Fruit fly (Drosophila melanogaster): ENCODE data around the gene CG33303.

CG33303 gene

DNA sequence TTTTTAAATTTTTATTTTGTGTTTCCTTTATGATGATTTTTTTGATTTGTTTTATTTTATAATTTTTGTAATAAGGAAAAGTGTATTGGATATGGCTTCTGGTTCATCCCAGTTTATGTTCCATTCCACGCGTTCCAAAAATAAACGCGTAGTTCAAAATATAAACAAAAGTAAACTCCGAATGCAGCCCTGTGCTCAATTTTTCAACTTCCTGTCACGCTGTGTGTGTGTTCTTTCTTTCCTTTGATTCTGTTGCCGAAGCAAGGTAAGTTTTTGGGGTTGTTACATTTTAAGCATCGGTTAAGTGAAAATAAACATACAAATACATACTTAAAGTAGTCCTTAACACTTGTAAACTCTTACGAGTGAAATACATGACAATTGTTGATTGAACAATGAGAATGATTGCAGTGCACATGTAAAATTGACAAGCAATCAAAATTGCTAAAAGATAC is 32.6 kb upstream of the CG33303 start, which contains the start of the genes Ip259 and RpS27A (continued):
- peak; percentile 7 for TF ChIP-seq CG5245 (GFP tag; optimal IDR thresholded peaks at IDR 0.05)
- TF ChIP-seq danr (GFP tag; IDR thresholded peaks at IDR 0.05) = peak; percentile 40; the same call in 1 of the 2 replicates
- TF ChIP-seq Six4 (GFP tag; optimal IDR thresholded peaks at IDR 0.05) = peak; percentile 7
- peak; percentile 16; the same call in 1 of the 2 replicates for TF ChIP-seq Bgb (GFP tag; IDR thresholded peaks at IDR 0.05; ENCODE audit: partially characterized antibody)
- TF ChIP-seq Gsc (GFP tag; IDR thresholded peaks at IDR 0.05) = no peak
- TF ChIP-seq CG13287 (GFP tag; IDR thresholded peaks at IDR 0.05; ENCODE audit: partially characterized antibody) = no peak; the same call in 1 of the 2 replicates
- no peak for TF ChIP-seq Lim3 (GFP tag; IDR thresholded peaks at IDR 0.05)
- 0 out of 2 replicates have a peak, but pooled peaks have one; percentile 5 for TF ChIP-seq Drgx (GFP tag; IDR thresholded peaks at IDR 0.05)
- TF ChIP-seq slou (GFP tag; optimal IDR thresholded peaks at IDR 0.05) = peak; percentile 77
- TF ChIP-seq lilli (GFP tag; optimal IDR thresholded peaks at IDR 0.05) = peak; percentile 48
- peak; percentile 99 for TF ChIP-seq CG30020 (tag; optimal IDR thresholded peaks at IDR 0.05)
- no peak for TF ChIP-seq hbn (GFP tag; IDR thresholded peaks at IDR 0.05; ENCODE audit: partially characterized antibody)
- TF ChIP-seq CG10543 (GFP tag; optimal IDR thresholded peaks at IDR 0.05) = peak; percentile 67

DNA sequence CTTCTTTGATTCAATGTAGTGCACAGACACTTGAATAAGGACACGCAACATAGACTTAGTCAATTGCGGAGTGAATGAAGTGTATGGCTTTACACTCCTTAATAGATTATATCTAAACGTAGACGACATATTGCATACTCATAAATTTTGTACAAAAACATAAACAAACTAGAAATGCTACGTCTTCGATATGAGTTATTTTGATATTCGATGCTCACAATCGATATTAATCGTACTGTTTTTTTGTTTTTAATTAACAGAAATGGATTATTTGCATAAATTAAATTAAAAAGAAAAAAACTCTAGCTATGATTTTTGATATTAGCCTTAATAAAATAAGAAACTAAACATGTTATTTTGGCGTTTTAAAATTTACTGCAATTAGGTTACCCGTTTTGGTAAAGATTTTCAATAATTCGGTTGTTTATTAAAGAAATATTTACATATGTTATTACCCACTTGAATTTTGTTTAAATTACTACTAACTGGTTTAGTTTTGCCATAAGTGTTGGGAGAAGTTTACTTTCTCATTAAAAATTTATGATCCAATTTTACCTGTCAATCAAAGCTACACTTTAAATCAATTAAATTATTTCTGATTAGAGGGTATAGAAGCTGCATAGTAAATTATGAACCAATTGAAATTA is 29.6 kb upstream of the CG33303 start, which contains the start of the genes CG17768, LSm-4 and Ir31a:
CG17768 (minus strand) TSS at position 196 of the 647 bp plus-strand sequence.
LSm-4 (minus strand) TSS at position 196 of the 647 bp plus-strand sequence.
Ir31a (plus strand) TSS at position 558 of the 647 bp plus-strand sequence.
- 0 out of 3 replicates have a peak, but pooled peaks have one; percentile 59 for TF ChIP-seq mld (GFP tag; IDR thresholded peaks at IDR 0.05; ENCODE audit: partially characterized antibody)
- TF ChIP-seq CG33213 (GFP tag; optimal IDR thresholded peaks at IDR 0.05) = no peak
- no peak for TF ChIP-seq CG16863 (GFP tag; optimal IDR thresholded peaks at IDR 0.05)
- TF ChIP-seq phol (tag; optimal IDR thresholded peaks at IDR 0.05) = peak; percentile 11
- TF ChIP-seq Sry-δ (GFP tag; optimal IDR thresholded peaks at IDR 0.05) = peak; percentile 72
- peak; percentile 22 for TF ChIP-seq sens (GFP tag)
- TF ChIP-seq hb (GFP tag; IDR thresholded peaks at IDR 0.05; ENCODE audit: partially characterized antibody) = peak; percentile 68
- TF ChIP-seq HLH4C (GFP tag; IDR thresholded peaks at IDR 0.05; ENCODE audit: partially characterized antibody) = peak; percentile 70
- TF ChIP-seq BEAF-32 (GFP tag; optimal IDR thresholded peaks at IDR 0.05) = peak; percentile 73
- TF ChIP-seq cad (GFP tag; optimal IDR thresholded peaks at IDR 0.05) = no peak
- no peak for TF ChIP-seq ttk (GFP tag; IDR thresholded peaks at IDR 0.05)
- no peak for TF ChIP-seq Ptx1 (GFP tag; IDR thresholded peaks at IDR 0.05)
- no peak for TF ChIP-seq Hr78 (GFP tag; optimal IDR thresholded peaks at IDR 0.05)
- TF ChIP-seq CG30020 (tag; optimal IDR thresholded peaks at IDR 0.05) = peak; percentile 91
- TF ChIP-seq CG2129 (GFP tag; IDR thresholded peaks at IDR 0.05; ENCODE audit: partially characterized antibody) = peak; percentile 66; the same call in 1 of the 2 replicates
- TF ChIP-seq MESR4 (GFP tag; optimal IDR thresholded peaks at IDR 0.05) = peak; percentile 42
- TF ChIP-seq sob (GFP tag; IDR thresholded peaks at IDR 0.05) = no peak
- TF ChIP-seq CG1529 (GFP tag; optimal IDR thresholded peaks at IDR 0.05) = no peak
- no peak for TF ChIP-seq CG11723 (GFP tag; optimal IDR thresholded peaks at IDR 0.05)
- TF ChIP-seq E2f2 (GFP tag; IDR thresholded peaks at IDR 0.05) = peak; percentile 19; the same call in 1 of the 2 replicates
- TF ChIP-seq tna (GFP tag; IDR thresholded peaks at IDR 0.05; ENCODE audit: partially characterized antibody) = peak; percentile 45; the same call in 1 of the 2 replicates
- peak; percentile 85 for TF ChIP-seq CG34224 (GFP tag; IDR thresholded peaks at IDR 0.05; ENCODE audit: partially characterized antibody)
- TF ChIP-seq fu2 (GFP tag; optimal IDR thresholded peaks at IDR 0.05) = no peak
- no peak for TF ChIP-seq Gsc (GFP tag; IDR thresholded peaks at IDR 0.05)
- TF ChIP-seq ems (GFP tag; optimal IDR thresholded peaks at IDR 0.05) = no peak
- TF ChIP-seq row (GFP tag; IDR thresholded peaks at IDR 0.05) = peak; percentile 54
- TF ChIP-seq CG2116 (GFP tag; optimal IDR thresholded peaks at IDR 0.05) = peak; percentile 26
- TF ChIP-seq inv (GFP tag; IDR thresholded peaks at IDR 0.05; ENCODE audit: partially characterized antibody) = peak; percentile 60
- peak; percentile 1 for TF ChIP-seq CG10267 (tag; optimal IDR thresholded peaks at IDR 0.05)
- TF ChIP-seq zen2 (GFP tag; IDR thresholded peaks at IDR 0.05; ENCODE audit: partially characterized antibody) = peak; percentile 46; the same call in 1 of the 3 replicates
- TF ChIP-seq amos (GFP tag; IDR thresholded peaks at IDR 0.05; ENCODE audit: partially characterized antibody) = peak; percentile 83; the same call in 1 of the 2 replicates
- no peak for TF ChIP-seq ewg (GFP tag; optimal IDR thresholded peaks at IDR 0.05)
- no peak for TF ChIP-seq CG1024 (GFP tag; IDR thresholded peaks at IDR 0.05)
- peak; percentile 66 for TF ChIP-seq Dref (GFP tag; IDR thresholded peaks at IDR 0.05)
- peak; percentile 87 for TF ChIP-seq CG13287 (GFP tag; IDR thresholded peaks at IDR 0.05; ENCODE audit: partially characterized antibody)
- peak; percentile 80 for TF ChIP-seq Bgb (GFP tag; IDR thresholded peaks at IDR 0.05; ENCODE audit: partially characterized antibody)
- no peak for TF ChIP-seq CG13123 (GFP tag; optimal IDR thresholded peaks at IDR 0.05)

All from whole organism, embryonic.